Worm (Caenorhabditis elegans) whole organism, late embryonic: ENCODE measurements around the gene R12B2.6.

Experiments used
- C38D4.7 ChIP-seq: fragments of 200-800 bp; sonication (Bioruptor generic); optimal IDR thresholded peaks from 2 replicates; lab custom pipeline; 2018; ENCODE audit warnings: mild to moderate bottlenecking, missing genetic modification characterization, moderate library complexity, missing compliant biosample characterization
- F13H6.1 ChIP-seq: sonication (generic microtip); optimal IDR thresholded peaks from 2 replicates; lab custom pipeline; 2016; ENCODE audit warnings: missing genetic modification characterization, missing compliant biosample characterization
- K02D7.2 ChIP-seq: sonication (generic microtip); optimal IDR thresholded peaks from 2 replicates; lab custom pipeline; 2017; ENCODE audit warnings: mild to moderate bottlenecking, missing genetic modification characterization, missing compliant biosample characterization
- Y22D7AL.16 ChIP-seq: sonication (generic microtip); optimal IDR thresholded peaks from 2 replicates; lab custom pipeline; 2016; ENCODE audit warnings: missing genetic modification characterization, missing compliant biosample characterization
- ama-1 ChIP-seq: fragments of 150-350 bp; optimal IDR thresholded peaks from 2 replicates; lab custom pipeline; 2014
- ceh-18 ChIP-seq: sonication (generic microtip); optimal IDR thresholded peaks from 2 replicates; lab custom pipeline; 2016; ENCODE audit warnings: missing genetic modification characterization, missing compliant biosample characterization
- ceh-19 ChIP-seq: fragments of 200-800 bp; sonication (Bioruptor generic); optimal IDR thresholded peaks from 2 replicates; lab custom pipeline; 2018; ENCODE audit warnings: mild to moderate bottlenecking, missing genetic modification characterization, missing compliant biosample characterization
- ceh-22 ChIP-seq: sonication (generic microtip); optimal IDR thresholded peaks from 2 replicates; lab custom pipeline; 2017; ENCODE audit warnings: missing biosample characterization, missing genetic modification characterization
- ceh-24 ChIP-seq: sonication (generic microtip); optimal IDR thresholded peaks from 2 replicates; lab custom pipeline; 2016; ENCODE audit warnings: mild to moderate bottlenecking, missing genetic modification characterization, missing compliant biosample characterization
- ceh-31 ChIP-seq: sonication (generic microtip); optimal IDR thresholded peaks from 2 replicates; lab custom pipeline; 2016; ENCODE audit warnings: missing genetic modification characterization, missing compliant biosample characterization
- ceh-45 ChIP-seq: fragments of 200-800 bp; sonication (Bioruptor generic); IDR thresholded peaks from 2 replicates; pipeline ENCODE4 v1.3.6; 2022; ENCODE audit warnings: missing genetic modification reagents, missing genetic modification characterization, missing compliant biosample characterization
- ceh-48 ChIP-seq: sonication (generic microtip); optimal IDR thresholded peaks from 2 replicates; lab custom pipeline; 2016; ENCODE audit warnings: missing genetic modification characterization, inconsistent platforms, missing compliant biosample characterization
- ceh-9 ChIP-seq: sonication (generic microtip); optimal IDR thresholded peaks from 2 replicates; lab custom pipeline; 2016; ENCODE audit warnings: mild to moderate bottlenecking, missing genetic modification characterization, inconsistent platforms, missing compliant biosample characterization
- che-1 ChIP-seq: sonication (generic microtip); optimal IDR thresholded peaks from 2 replicates; lab custom pipeline; 2016; ENCODE audit warnings: mild to moderate bottlenecking, missing genetic modification characterization, missing compliant biosample characterization
- dmd-4 ChIP-seq: sonication (generic microtip); optimal IDR thresholded peaks from 2 replicates; lab custom pipeline; 2016; ENCODE audit warnings: borderline replicate concordance, missing genetic modification characterization, missing compliant biosample characterization
- elt-2 ChIP-seq: sonication (generic microtip); optimal IDR thresholded peaks from 2 replicates; lab custom pipeline; 2016; ENCODE audit warnings: missing genetic modification reagents, missing genetic modification characterization, missing compliant biosample characterization
- elt-4 ChIP-seq: sonication (generic microtip); optimal IDR thresholded peaks from 2 replicates; lab custom pipeline; 2016; ENCODE audit warnings: missing genetic modification characterization, missing compliant biosample characterization
- ets-4 ChIP-seq: sonication (generic microtip); optimal IDR thresholded peaks from 2 replicates; lab custom pipeline; 2016; ENCODE audit warnings: missing genetic modification characterization, missing compliant biosample characterization
- eyg-1 ChIP-seq: sonication (generic microtip); optimal IDR thresholded peaks from 2 replicates; lab custom pipeline; 2016; ENCODE audit warnings: missing genotype, missing genetic modification characterization, missing compliant biosample characterization
- fax-1 ChIP-seq: sonication (generic microtip); optimal IDR thresholded peaks from 2 replicates; lab custom pipeline; 2016; ENCODE audit warnings: missing genotype, missing genetic modification characterization, missing compliant biosample characterization
- fkh-6 ChIP-seq: sonication (generic microtip); optimal IDR thresholded peaks from 2 replicates; lab custom pipeline; 2016; ENCODE audit warnings: missing genetic modification characterization, missing compliant biosample characterization
- hlh-15 ChIP-seq: sonication (generic microtip); optimal IDR thresholded peaks from 2 replicates; lab custom pipeline; 2016; ENCODE audit warnings: missing genetic modification characterization, missing compliant biosample characterization
- hlh-6 ChIP-seq: sonication (generic microtip); optimal IDR thresholded peaks from 2 replicates; lab custom pipeline; 2016; ENCODE audit warnings: missing genotype, missing genetic modification characterization, missing compliant biosample characterization
- hlh-8 ChIP-seq: sonication (generic microtip); optimal IDR thresholded peaks from 2 replicates; lab custom pipeline; 2016; ENCODE audit warnings: missing genotype, missing genetic modification characterization, missing compliant biosample characterization
- lim-6 ChIP-seq: sonication (generic microtip); optimal IDR thresholded peaks from 2 replicates; lab custom pipeline; 2016; ENCODE audit warnings: missing genetic modification characterization, missing compliant biosample characterization
- lin-11 ChIP-seq: fragments of 200-800 bp; sonication (Bioruptor generic); optimal IDR thresholded peaks from 2 replicates; lab custom pipeline; 2018; ENCODE audit warnings: mild to moderate bottlenecking, missing genetic modification characterization, missing compliant biosample characterization
- nfya-1 ChIP-seq: sonication (generic microtip); optimal IDR thresholded peaks from 2 replicates; lab custom pipeline; 2017; ENCODE audit warnings: missing genetic modification characterization, mild to moderate bottlenecking, missing compliant biosample characterization, antibody characterized with exemption, moderate library complexity
- pat-9 ChIP-seq: fragments of 200-800 bp; sonication (Bioruptor generic); optimal IDR thresholded peaks from 2 replicates; lab custom pipeline; 2018; ENCODE audit warnings: mild to moderate bottlenecking, missing genetic modification characterization, moderate library complexity, missing compliant biosample characterization
- ref-2 ChIP-seq: sonication (generic microtip); optimal IDR thresholded peaks from 2 replicates; lab custom pipeline; 2016; ENCODE audit warnings: missing genetic modification characterization, missing compliant biosample characterization
- ttx-3 ChIP-seq: sonication (generic microtip); optimal IDR thresholded peaks from 2 replicates; lab custom pipeline; 2016; ENCODE audit warnings: missing genetic modification reagents, missing genetic modification characterization, missing compliant biosample characterization
- unc-42 ChIP-seq: sonication (generic microtip); optimal IDR thresholded peaks from 2 replicates; lab custom pipeline; 2016; ENCODE audit warnings: missing genotype, missing genetic modification characterization, missing compliant biosample characterization
- unc-86 ChIP-seq: sonication (generic microtip); optimal IDR thresholded peaks from 2 replicates; lab custom pipeline; 2016; ENCODE audit warnings: missing genetic modification characterization, missing compliant biosample characterization
- ztf-16 ChIP-seq: sonication (generic microtip); optimal IDR thresholded peaks from 2 replicates; lab custom pipeline; 2017; ENCODE audit warnings: missing genetic modification characterization, missing compliant biosample characterization

The R12B2.6 gene

ce11 chrIII:5879291-5879968 is 45.5 kb upstream of the R12B2.6 start, which contains the start of gene hpo-10:
hpo-10 (plus strand) TSS chrIII:5879489.
- peak; percentile 13 for TF ChIP-seq ceh-31 (tag; lab: Kevin White, UChicago)
- no peak for TF ChIP-seq eyg-1 (tag; lab: Kevin White, UChicago)
- TF ChIP-seq nfya-1 (tag; lab: Kevin White, UChicago) = peak; percentile 18
- no peak for TF ChIP-seq ceh-9 (tag; lab: Kevin White, UChicago)
- peak; percentile 93 for TF ChIP-seq ceh-48 (tag; lab: Kevin White, UChicago)

- TF ChIP-seq ama-1 (lab: Kevin White, UChicago) = no peak
- TF ChIP-seq ref-2 = no peak
- no peak for TF ChIP-seq dmd-4 (tag; lab: Kevin White, UChicago)
- no peak for TF ChIP-seq fkh-6 (tag; lab: Kevin White, UChicago)
- TF ChIP-seq ttx-3 (tag; lab: Kevin White, UChicago) = no peak
- no peak for TF ChIP-seq ceh-22 (tag; lab: Kevin White, UChicago)
- TF ChIP-seq C38D4.7 (GFP tag; lab: Kevin White, UChicago) = no peak
- no peak for TF ChIP-seq elt-2 (tag; lab: Kevin White, UChicago)
- TF ChIP-seq pat-9 (tag; lab: Kevin White, UChicago) = no peak
- TF ChIP-seq lin-11 (tag; lab: Kevin White, UChicago) = no peak
- no peak for TF ChIP-seq ztf-16 (tag; lab: Kevin White, UChicago)
- no peak for TF ChIP-seq eyg-1 (tag; lab: Kevin White, UChicago)
- no peak for TF ChIP-seq ceh-19 (GFP tag; lab: Kevin White, UChicago)
- TF ChIP-seq unc-42 (tag; lab: Kevin White, UChicago) = no peak
Observed at ce11 chrIII:5878215-5878614, 44.3 kb upstream of the R12B2.6 start, which contains the start of the genes mig-21 and F01F1.2. mig-21 (minus strand) TSS chrIII:5878380. F01F1.2 (plus strand) TSS chrIII:5878554.

- TF ChIP-seq elt-2 (tag; lab: Kevin White, UChicago) (peak; percentile 13), K02D7.2 (tag; lab: Kevin White, UChicago) (no peak)
Observed at ce11 chrIII:5876867-5877641, 43.1 kb upstream of the R12B2.6 start.

- TF ChIP-seq hlh-6 (tag; lab: Kevin White, UChicago) = no peak
- TF ChIP-seq fax-1 = no peak
- TF ChIP-seq hlh-15 (tag; lab: Kevin White, UChicago) = no peak
- TF ChIP-seq hlh-8 (tag; lab: Kevin White, UChicago) = no peak
- no peak for TF ChIP-seq ets-4 (tag; lab: Kevin White, UChicago)
- no peak for TF ChIP-seq che-1 (tag; lab: Kevin White, UChicago)
- no peak for TF ChIP-seq lim-6 (tag; lab: Kevin White, UChicago)
- no peak for TF ChIP-seq F13H6.1 (tag; lab: Kevin White, UChicago)
- TF ChIP-seq Y22D7AL.16 (tag; lab: Kevin White, UChicago) = no peak
- no peak for TF ChIP-seq unc-86
- no peak for TF ChIP-seq elt-4 (tag; lab: Kevin White, UChicago)
- TF ChIP-seq ceh-18 = no peak
- TF ChIP-seq ceh-24 (tag; lab: Kevin White, UChicago) = no peak
- no peak for TF ChIP-seq ceh-45
Observed at ce11 chrIII:5876140-5876675, 42.3 kb upstream of the R12B2.6 start, which contains the start of gene aldo-2. aldo-2 (minus strand) TSS chrIII:5876625.
